Worm (Caenorhabditis elegans) whole organism, L4 larva: ENCODE data around the gene F47B8.2.

Experiments used
- hlh-30 ChIP-seq: sonication (generic microtip); optimal IDR thresholded peaks from 2 replicates; lab custom pipeline; 2017; ENCODE audit warnings: antibody characterized with exemption, mild to moderate bottlenecking, missing genetic modification characterization, missing compliant biosample characterization; ENCODE audit not compliant: insufficient read depth
- spr-1 ChIP-seq: sonication (generic microtip); optimal IDR thresholded peaks from 2 replicates; lab custom pipeline; 2016; ENCODE audit warnings: mild to moderate bottlenecking, missing genetic modification characterization, missing compliant biosample characterization

DNA sequence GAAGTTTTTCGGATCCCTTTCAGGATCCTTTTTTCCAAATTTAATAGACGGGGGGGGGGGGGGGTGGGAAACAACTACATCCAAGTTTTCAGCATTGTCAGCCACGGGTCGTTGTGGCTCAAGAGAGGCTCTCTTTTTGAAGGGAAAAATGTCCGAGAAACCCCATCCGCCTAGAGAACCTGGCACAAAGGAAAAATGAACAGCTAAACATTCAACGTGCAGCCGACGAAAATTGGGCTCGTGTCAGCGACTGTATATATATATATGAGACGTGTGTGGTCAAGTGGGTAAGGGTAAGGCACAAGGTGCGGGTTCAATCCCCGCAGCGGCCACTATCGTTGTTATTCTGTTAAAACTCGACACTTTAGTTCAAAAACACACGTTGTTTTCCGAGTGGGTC, 42.2 kb upstream of the F47B8.2 start, which contains the start of gene Y49A3A.4:
- TF ChIP-seq hlh-30 (tag; lab: Kevin White, UChicago) (peak; percentile 35), spr-1 (tag; lab: Kevin White, UChicago) (no peak)
